Fruit fly (Drosophila melanogaster) whole organism, prepupa: Measurements from ENCODE around the gene rdgA.

ENCODE experiments used
- Blimp-1 ChIP-seq: fragments of 200-800 bp; sonication (Bioruptor generic); optimal IDR thresholded peaks from 3 replicates; lab custom pipeline; 2017; ENCODE audit warnings: missing biosample characterization, missing genetic modification characterization, mild to moderate bottlenecking, moderate library complexity, missing genetic modification reagents
- CG10669 ChIP-seq: fragments of 200-800 bp; sonication (Bioruptor generic); optimal IDR thresholded peaks from 3 replicates; lab custom pipeline; 2018; ENCODE audit warnings: missing biosample characterization, mild to moderate bottlenecking, missing genetic modification characterization, moderate library complexity
- CG15336 ChIP-seq: fragments of 200-800 bp; sonication (Bioruptor generic); IDR thresholded peaks from 2 replicates; pipeline ENCODE4 v1.3.6; 2022; ENCODE audit warnings: missing biosample characterization, missing genetic modification characterization
- CG1621 ChIP-seq: fragments of 200-800 bp; sonication (Bioruptor generic); optimal IDR thresholded peaks from 3 replicates; lab custom pipeline; 2018; ENCODE audit warnings: missing biosample characterization, mild to moderate bottlenecking, missing genetic modification characterization
- CG16779 ChIP-seq: fragments of 200-800 bp; sonication (Bioruptor generic); optimal IDR thresholded peaks from 3 replicates; lab custom pipeline; 2017; ENCODE audit warnings: missing biosample characterization, mild to moderate bottlenecking, missing genetic modification characterization
- CG3032 ChIP-seq: fragments of 200-800 bp; optimal IDR thresholded peaks from 2 replicates; lab custom pipeline; 2019; ENCODE audit warnings: missing biosample characterization, mild to moderate bottlenecking, missing genetic modification characterization, moderate library complexity
- CG31627 ChIP-seq: fragments of 200-800 bp; sonication (Bioruptor generic); optimal IDR thresholded peaks from 3 replicates; lab custom pipeline; 2016; ENCODE audit warnings: missing biosample characterization, missing genetic modification characterization
- CG34406 ChIP-seq: fragments of 200-800 bp; sonication (Bioruptor generic); optimal IDR thresholded peaks from 3 replicates; lab custom pipeline; 2016; ENCODE audit warnings: missing biosample characterization, missing genetic modification characterization
- CG3919 ChIP-seq: fragments of 200-800 bp; sonication (Bioruptor generic); optimal IDR thresholded peaks from 3 replicates; lab custom pipeline; 2016; ENCODE audit warnings: missing biosample characterization, missing genetic modification characterization
- CG6163 ChIP-seq: fragments of 200-800 bp; sonication (Bioruptor generic); IDR thresholded peaks from 3 replicates; pipeline ENCODE4 v1.3.6; 2022; ENCODE audit warnings: missing biosample characterization, missing genetic modification characterization
- CG6276 ChIP-seq: fragments of 200-800 bp; sonication (Bioruptor generic); optimal IDR thresholded peaks from 2 replicates; lab custom pipeline; 2017; ENCODE audit warnings: missing biosample characterization, mild to moderate bottlenecking, missing genetic modification characterization
- CG6792 ChIP-seq: fragments of 200-800 bp; sonication (Bioruptor generic); optimal IDR thresholded peaks from 3 replicates; lab custom pipeline; 2016; ENCODE audit warnings: missing biosample characterization, missing genetic modification characterization
- CG6808 ChIP-seq: fragments of 200-800 bp; sonication (Bioruptor generic); optimal IDR thresholded peaks from 3 replicates; lab custom pipeline; 2017; ENCODE audit warnings: missing biosample characterization, missing genetic modification characterization, mild to moderate bottlenecking, moderate library complexity, missing genetic modification reagents
- CG6854 ChIP-seq: fragments of 200-800 bp; sonication (Bioruptor generic); optimal IDR thresholded peaks from 2 replicates; lab custom pipeline; 2017; ENCODE audit warnings: missing biosample characterization, mild to moderate bottlenecking, missing genetic modification characterization
- CG7368 ChIP-seq: fragments of 200-800 bp; sonication (Bioruptor generic); optimal IDR thresholded peaks from 3 replicates; lab custom pipeline; 2016; ENCODE audit warnings: missing biosample characterization, missing genetic modification characterization
- Eip78C ChIP-seq: fragments of 200-800 bp; sonication (Bioruptor generic); peaks from one replicate; lab custom pipeline; 2016; ENCODE audit warnings: missing biosample characterization, missing genetic modification characterization
- Ets96B ChIP-seq: fragments of 200-800 bp; optimal IDR thresholded peaks from 2 replicates; lab custom pipeline; 2019; ENCODE audit warnings: missing biosample characterization, mild to moderate bottlenecking, missing genetic modification characterization, moderate library complexity
- Hr38 ChIP-seq: sonication (Bioruptor generic); optimal IDR thresholded peaks from 2 replicates; lab custom pipeline; 2016; ENCODE audit warnings: missing biosample characterization, missing genetic modification characterization
- Hr4 ChIP-seq: fragments of 200-800 bp; sonication (Bioruptor generic); optimal IDR thresholded peaks from 3 replicates; lab custom pipeline; 2016; ENCODE audit warnings: missing biosample characterization, missing genetic modification characterization
- Lpt ChIP-seq: fragments of 200-800 bp; sonication (Bioruptor generic); optimal IDR thresholded peaks from 3 replicates; lab custom pipeline; 2016; ENCODE audit warnings: missing biosample characterization, missing genetic modification characterization
- Smox ChIP-seq: fragments of 200-800 bp; sonication (Bioruptor generic); optimal IDR thresholded peaks from 3 replicates; lab custom pipeline; 2016; ENCODE audit warnings: missing biosample characterization, missing genetic modification characterization
- Sox102F ChIP-seq: fragments of 200-800 bp; sonication (Bioruptor generic); optimal IDR thresholded peaks from 2 replicates; lab custom pipeline; 2016; ENCODE audit warnings: missing biosample characterization, mild to moderate bottlenecking, missing genetic modification characterization
- Sox14 ChIP-seq: fragments of 200-800 bp; sonication (Bioruptor generic); optimal IDR thresholded peaks from 3 replicates; lab custom pipeline; 2016; ENCODE audit warnings: missing biosample characterization, missing genetic modification characterization
- Sox15 ChIP-seq: fragments of 200-800 bp; sonication (Bioruptor generic); optimal IDR thresholded peaks from 3 replicates; lab custom pipeline; 2016; ENCODE audit warnings: missing biosample characterization, missing genetic modification characterization
- acj6 ChIP-seq: fragments of 200-800 bp; sonication (Bioruptor generic); optimal IDR thresholded peaks from 3 replicates; lab custom pipeline; 2016; ENCODE audit warnings: missing biosample characterization, missing genetic modification characterization
- cyc ChIP-seq: fragments of 200-800 bp; sonication (Bioruptor generic); optimal IDR thresholded peaks from 3 replicates; lab custom pipeline; 2016; ENCODE audit warnings: missing biosample characterization, missing genetic modification characterization
- dac ChIP-seq: fragments of 200-800 bp; sonication (Bioruptor generic); optimal IDR thresholded peaks from 2 replicates; lab custom pipeline; 2017; ENCODE audit warnings: missing biosample characterization, mild to moderate bottlenecking, missing genetic modification characterization
- dsx ChIP-seq: fragments of 200-800 bp; optimal IDR thresholded peaks from 3 replicates; lab custom pipeline; 2019; ENCODE audit warnings: missing biosample characterization, mild to moderate bottlenecking, missing genetic modification characterization, moderate library complexity; ENCODE audit not compliant: poor library complexity, severe bottlenecking
- esn ChIP-seq: fragments of 200-800 bp; sonication (Bioruptor generic); optimal IDR thresholded peaks from 2 replicates; lab custom pipeline; 2016; ENCODE audit warnings: missing biosample characterization, mild to moderate bottlenecking, missing genetic modification characterization, moderate library complexity
- fd85E ChIP-seq: fragments of 200-800 bp; sonication (Bioruptor generic); optimal IDR thresholded peaks from 3 replicates; lab custom pipeline; 2016; ENCODE audit warnings: missing biosample characterization, missing genetic modification characterization
- fkh ChIP-seq: fragments of 200-800 bp; sonication (Bioruptor generic); optimal IDR thresholded peaks from 3 replicates; lab custom pipeline; 2017; ENCODE audit warnings: missing biosample characterization, mild to moderate bottlenecking, missing genetic modification characterization, moderate library complexity
- lz ChIP-seq: fragments of 200-800 bp; sonication (Bioruptor generic); optimal IDR thresholded peaks from 3 replicates; lab custom pipeline; 2016; ENCODE audit warnings: missing biosample characterization, missing genetic modification characterization
- net ChIP-seq: fragments of 200-800 bp; sonication (Bioruptor generic); optimal IDR thresholded peaks from 3 replicates; lab custom pipeline; 2016; ENCODE audit warnings: missing biosample characterization, missing genetic modification characterization
- pdm3 ChIP-seq: fragments of 200-800 bp; sonication (Bioruptor generic); optimal IDR thresholded peaks from 3 replicates; lab custom pipeline; 2016; ENCODE audit warnings: missing biosample characterization, missing genetic modification characterization
- salr ChIP-seq, 2 experiments: fragments of 200-800 bp; sonication (Bioruptor generic); optimal IDR thresholded peaks; 3 replicates each; lab custom pipeline; 2016 to 2018; ENCODE audit warnings: missing biosample characterization in 2 of 2, missing genetic modification characterization in 2 of 2, mild to moderate bottlenecking in 1 of 2
- ss ChIP-seq, 2 experiments: fragments of 200-800 bp; sonication (Bioruptor generic); optimal IDR thresholded peaks; 2 replicates in 1 of 2; 3 replicates in 1 of 2; lab custom pipeline; 2017 to 2018; ENCODE audit warnings: mild to moderate bottlenecking in 2 of 2, missing biosample characterization in 2 of 2, missing genetic modification characterization in 2 of 2, moderate library complexity in 1 of 2
- svp ChIP-seq: fragments of 200-800 bp; sonication (Bioruptor generic); peaks from one replicate; lab custom pipeline; 2016; ENCODE audit warnings: missing biosample characterization, missing genetic modification characterization
- vri ChIP-seq: fragments of 200-800 bp; sonication (Bioruptor generic); optimal IDR thresholded peaks from 3 replicates; lab custom pipeline; 2016; ENCODE audit warnings: missing biosample characterization, mild to moderate bottlenecking, missing genetic modification characterization

The rdgA gene

DNA sequence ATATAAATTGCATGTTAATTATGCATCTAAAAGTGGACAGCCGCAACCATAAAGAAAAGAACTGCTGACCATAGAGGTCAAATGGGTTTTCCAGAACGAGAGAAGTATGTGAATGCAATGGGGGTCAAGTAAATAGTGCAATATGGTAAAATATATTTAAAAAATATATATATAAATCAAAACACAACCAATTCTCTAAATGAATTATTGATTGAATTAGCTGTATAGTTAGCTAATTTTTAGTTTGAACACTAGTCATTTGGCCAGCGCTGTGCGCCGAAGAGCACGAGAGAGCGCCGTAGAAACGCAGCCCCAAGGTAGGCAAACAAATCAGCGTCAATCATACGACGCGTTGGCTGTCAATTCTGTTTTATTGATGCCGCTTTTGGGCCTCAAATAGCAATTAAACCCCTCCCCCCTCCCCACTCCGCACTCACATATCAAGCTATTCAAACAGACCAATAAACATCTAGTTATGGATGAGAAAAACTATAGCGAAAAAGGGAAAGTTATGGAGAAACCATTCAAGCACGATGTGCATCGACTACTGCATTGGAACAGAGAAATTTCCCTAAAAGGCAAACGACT, 27.8 kb upstream of the rdgA start (continued):
- TF ChIP-seq Sox14 (GFP tag; lab: Kevin White, UChicago) = peak; percentile 11
- no peak for TF ChIP-seq dac (GFP tag; lab: Kevin White, UChicago)
- peak; percentile 8 for TF ChIP-seq Sox102F (GFP tag; lab: Kevin White, UChicago)
- no peak for TF ChIP-seq Sox15 (GFP tag; lab: Kevin White, UChicago)
- no peak for TF ChIP-seq CG31627 (GFP tag; lab: Kevin White, UChicago)
- peak; percentile 88 for TF ChIP-seq CG15336 (GFP tag; lab: Robert Waterston, UW)
- TF ChIP-seq svp (GFP tag; lab: Kevin White, UChicago) = no peak
- peak; percentile 75 for TF ChIP-seq CG6276 (GFP tag; lab: Kevin White, UChicago)
- TF ChIP-seq cyc (GFP tag; lab: Kevin White, UChicago) = no peak
- TF ChIP-seq net (GFP tag; lab: Kevin White, UChicago) = peak; percentile 57
- TF ChIP-seq CG6163 (GFP tag; lab: Robert Waterston, UW) = peak; percentile 85
- peak; percentile 45 for TF ChIP-seq CG34406 (GFP tag; lab: Kevin White, UChicago)
- no peak for TF ChIP-seq Blimp-1 (GFP tag; lab: Kevin White, UChicago)
- TF ChIP-seq dsx = peak; percentile 21
- peak; percentile 47 for TF ChIP-seq pdm3
- TF ChIP-seq Smox (GFP tag; lab: Kevin White, UChicago) = no peak
- peak; percentile 47 for TF ChIP-seq acj6 (GFP tag; lab: Kevin White, UChicago)
- TF ChIP-seq lz (GFP tag; lab: Kevin White, UChicago) = peak; percentile 4
- TF ChIP-seq CG6792 = peak; percentile 33
- TF ChIP-seq Hr38 (GFP tag; lab: Kevin White, UChicago) = no peak
- TF ChIP-seq CG3919 = peak; percentile 58
- TF ChIP-seq esn (GFP tag; lab: Kevin White, UChicago) = peak; percentile 30
- peak in 1 of 2 experiments; percentile 34 for TF ChIP-seq salr (GFP tag; optimal IDR thresholded peaks at IDR 0.05; lab: Kevin White, UChicago)
- peak; percentile 53 for TF ChIP-seq Ets96B
- TF ChIP-seq ss (GFP tag; optimal IDR thresholded peaks at IDR 0.05; lab: Kevin White, UChicago) = peak in 1 of 2 experiments; percentile 0
- peak; percentile 40 for TF ChIP-seq CG7368 (GFP tag; lab: Kevin White, UChicago)
- TF ChIP-seq Hr4 (GFP tag; lab: Kevin White, UChicago) = peak; percentile 48

- TF ChIP-seq vri (GFP tag; lab: Kevin White, UChicago) = peak; percentile 78
- no peak for TF ChIP-seq Lpt (GFP tag; lab: Kevin White, UChicago)
- TF ChIP-seq, all 60 proteins: peak for 1
Measured at dm6 chrX:8881729-8882128, 25.1 kb upstream of the rdgA start.

- TF ChIP-seq fd85E (GFP tag; lab: Kevin White, UChicago) (no peak), CG3032 (tag; lab: Kevin White, UChicago) (no peak), CG6854 (GFP tag; lab: Kevin White, UChicago) (no peak), Smox (GFP tag; lab: Kevin White, UChicago) (no peak), CG10669 (no peak), Hr38 (GFP tag; lab: Kevin White, UChicago) (no peak), net (GFP tag; lab: Kevin White, UChicago) (no peak), CG16779 (no peak), CG6808 (GFP tag; lab: Kevin White, UChicago) (no peak), CG1621 (no peak)
Measured at dm6 chrX:8883388-8883787, 23.5 kb upstream of the rdgA start.

DNA sequence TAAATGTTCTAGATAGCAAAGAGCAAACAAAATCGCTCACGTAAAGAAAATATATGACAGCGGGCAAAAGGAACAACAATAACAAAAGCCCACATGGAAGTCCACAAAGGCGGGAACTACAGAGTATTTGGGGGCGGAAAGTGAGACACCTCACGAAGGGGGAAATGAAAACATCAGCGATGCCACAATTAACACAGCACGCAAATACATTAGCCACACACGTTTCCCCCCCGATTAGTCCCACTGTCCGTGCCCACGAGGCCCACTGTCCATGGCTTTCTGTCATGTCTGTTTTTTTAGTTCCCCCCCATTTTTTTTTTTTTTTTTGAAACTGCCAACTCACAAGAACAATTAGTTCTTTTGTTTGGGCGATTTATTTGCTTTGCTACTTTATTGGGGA, 22.9 kb upstream of the rdgA start:
- TF ChIP-seq fkh = peak; percentile 6
- TF ChIP-seq Ets96B = no peak
- TF ChIP-seq Eip78C = peak; percentile 60
